Fruit fly (Drosophila melanogaster): Measurements from ENCODE around the gene Cpr72Ea.

- no peak for TF ChIP-seq psq (GFP tag; optimal IDR thresholded peaks at IDR 0.05)
- no peak for TF ChIP-seq Hr78 (GFP tag; optimal IDR thresholded peaks at IDR 0.05)
- TF ChIP-seq Dfd (GFP tag; optimal IDR thresholded peaks at IDR 0.05), result no peak
- no peak for TF ChIP-seq OdsH (GFP tag; optimal IDR thresholded peaks at IDR 0.05)
- no peak for TF ChIP-seq jim (GFP tag; optimal IDR thresholded peaks at IDR 0.05)
- no peak for TF ChIP-seq CG32264 (GFP tag; optimal IDR thresholded peaks at IDR 0.05)
- TF ChIP-seq Myc (optimal IDR thresholded peaks at IDR 0.05), result no peak
- no peak for TF ChIP-seq sv (GFP tag; optimal IDR thresholded peaks at IDR 0.05)
- TF ChIP-seq Sp1 (GFP tag; optimal IDR thresholded peaks at IDR 0.05), result no peak
- no peak for TF ChIP-seq Dif (GFP tag; optimal IDR thresholded peaks at IDR 0.05; ENCODE audit: partially characterized antibody)
Measured at dm6 chr3L:16400175-16400574, 37.8 kb downstream of the Cpr72Ea start, which contains the start of gene CG44836.
